Fruit fly (Drosophila melanogaster) whole organism, wandering third instar larva: ENCODE data around the gene CG13239.

Source experiments
- Abd-B ChIP-seq: fragments of >200 bp; optimal IDR thresholded peaks from 2 replicates; lab custom pipeline; 2017; ENCODE audit warnings: missing biosample characterization, missing genetic modification characterization
- CG32264 ChIP-seq: fragments of 200-800 bp; sonication (Bioruptor generic); optimal IDR thresholded peaks from 2 replicates; lab custom pipeline; 2016; ENCODE audit warnings: missing biosample characterization, missing genetic modification characterization
- Dfd ChIP-seq: fragments of >200 bp; optimal IDR thresholded peaks from 2 replicates; lab custom pipeline; 2017; ENCODE audit warnings: missing biosample characterization, missing genetic modification characterization
- Dif ChIP-seq: fragments of 200-275, 200-300 bp; sonication (Bioruptor generic); optimal IDR thresholded peaks from 2 replicates; lab custom pipeline; 2018; ENCODE audit warnings: missing biosample characterization, missing genetic modification characterization; ENCODE audit not compliant: partially characterized antibody
- GATAd ChIP-seq: sonication (Bioruptor generic); optimal IDR thresholded peaks from 2 replicates; lab custom pipeline; 2016; ENCODE audit warnings: missing biosample characterization, missing genetic modification characterization
- HLH106 ChIP-seq: fragments of 200-800 bp; optimal IDR thresholded peaks from 3 replicates; lab custom pipeline; 2019; ENCODE audit warnings: missing biosample characterization, mild to moderate bottlenecking, missing genetic modification characterization, moderate library complexity
- Hnf4 ChIP-seq: fragments of 200-800 bp; sonication (Bioruptor generic); optimal IDR thresholded peaks from 2 replicates; lab custom pipeline; 2016; ENCODE audit warnings: missing biosample characterization, mild to moderate bottlenecking, missing genetic modification characterization
- Jra ChIP-seq: sonication (Bioruptor generic); optimal IDR thresholded peaks from 2 replicates; lab custom pipeline; 2016; ENCODE audit warnings: missing biosample characterization, missing genetic modification characterization
- Mio ChIP-seq: sonication (Bioruptor generic); optimal IDR thresholded peaks from 2 replicates; lab custom pipeline; 2016; ENCODE audit warnings: missing biosample characterization, missing genetic modification characterization
- Myc ChIP-seq: fragments of >200 bp; optimal IDR thresholded peaks from 2 replicates; lab custom pipeline; 2017
- N ChIP-seq: fragments of >200 bp; optimal IDR thresholded peaks from 2 replicates; lab custom pipeline; 2018; ENCODE audit warnings: missing biosample characterization, missing external identifiers, missing genetic modification characterization
- OdsH ChIP-seq: fragments of 200-800 bp; sonication (Bioruptor generic); optimal IDR thresholded peaks from 2 replicates; lab custom pipeline; 2016; ENCODE audit warnings: missing biosample characterization, mild to moderate bottlenecking, missing genetic modification characterization
- Rel ChIP-seq, 2 experiments: fragments of 200-800 bp; sonication (Bioruptor generic) in 1 of 2; optimal IDR thresholded peaks; 2 replicates in 1 of 2; 3 replicates in 1 of 2; lab custom pipeline; 2016 to 2019; ENCODE audit warnings: mild to moderate bottlenecking in 2 of 2, missing biosample characterization in 2 of 2, missing genetic modification characterization in 2 of 2, moderate library complexity in 1 of 2
- Sp1 ChIP-seq: fragments of 200-800 bp; sonication (Bioruptor generic); optimal IDR thresholded peaks from 3 replicates; lab custom pipeline; 2019; ENCODE audit warnings: missing biosample characterization, mild to moderate bottlenecking, missing genetic modification characterization, moderate library complexity
- Vsx2 ChIP-seq: fragments of 200-300, 225-300 bp; sonication (Bioruptor generic); optimal IDR thresholded peaks from 2 replicates; lab custom pipeline; 2018; ENCODE audit warnings: missing biosample characterization, missing genetic modification characterization; ENCODE audit not compliant: partially characterized antibody
- br ChIP-seq: fragments of 200-800 bp; sonication (Bioruptor generic); optimal IDR thresholded peaks from 2 replicates; lab custom pipeline; 2016; ENCODE audit warnings: missing biosample characterization, missing genetic modification characterization
- brk ChIP-seq: fragments of 200-800 bp; sonication (Bioruptor generic); optimal IDR thresholded peaks from 2 replicates; lab custom pipeline; 2016; ENCODE audit warnings: missing biosample characterization, mild to moderate bottlenecking, missing genetic modification characterization
- dmrt93B ChIP-seq: fragments of 200-800 bp; sonication (Bioruptor generic); optimal IDR thresholded peaks from 2 replicates; lab custom pipeline; 2018; ENCODE audit warnings: missing biosample characterization, mild to moderate bottlenecking, missing genetic modification characterization
- dsf ChIP-seq: sonication (Bioruptor generic); optimal IDR thresholded peaks from 2 replicates; lab custom pipeline; 2016; ENCODE audit warnings: missing biosample characterization, missing genetic modification characterization, borderline replicate concordance
- foxo ChIP-seq, 2 experiments: fragments of 200-800 bp; sonication (Bioruptor generic); optimal IDR thresholded peaks; 2 replicates in 1 of 2; 3 replicates in 1 of 2; lab custom pipeline; 2016 to 2017; ENCODE audit warnings: missing biosample characterization in 2 of 2, missing genetic modification characterization in 2 of 2
- h ChIP-seq: fragments of 200-800 bp; sonication (Bioruptor generic); optimal IDR thresholded peaks from 3 replicates; lab custom pipeline; 2016; ENCODE audit warnings: missing biosample characterization, mild to moderate bottlenecking, missing genetic modification characterization
- jim ChIP-seq: fragments of 175-275, 200-325 bp; sonication (Bioruptor generic); optimal IDR thresholded peaks from 2 replicates; lab custom pipeline; 2016; ENCODE audit warnings: missing biosample characterization, mild to moderate bottlenecking, missing genetic modification characterization
- lola ChIP-seq: fragments of >200 bp; optimal IDR thresholded peaks from 2 replicates; lab custom pipeline; 2017; ENCODE audit warnings: missing biosample characterization, missing genetic modification characterization
- pan ChIP-seq: fragments of >200 bp; optimal IDR thresholded peaks from 2 replicates; lab custom pipeline; 2017
- psq ChIP-seq: fragments of 200-800 bp; sonication (Bioruptor generic); optimal IDR thresholded peaks from 3 replicates; lab custom pipeline; 2017; ENCODE audit warnings: missing biosample characterization, mild to moderate bottlenecking, missing genetic modification characterization, moderate library complexity
- rgr ChIP-seq: fragments of 200-800 bp; sonication (Bioruptor generic); optimal IDR thresholded peaks from 3 replicates; lab custom pipeline; 2016; ENCODE audit warnings: missing biosample characterization, mild to moderate bottlenecking, missing genetic modification characterization
- sage ChIP-seq: fragments of 200-800 bp; sonication (Bioruptor generic); optimal IDR thresholded peaks from 2 replicates; lab custom pipeline; 2016; ENCODE audit warnings: missing biosample characterization, mild to moderate bottlenecking, missing genetic modification characterization
- sv ChIP-seq: fragments of 200-800 bp; sonication (Bioruptor generic); optimal IDR thresholded peaks from 3 replicates; lab custom pipeline; 2016; ENCODE audit warnings: missing biosample characterization, missing genetic modification characterization
- usp ChIP-seq: fragments of >200 bp; optimal IDR thresholded peaks from 2 replicates; lab custom pipeline; 2017; ENCODE audit warnings: missing biosample characterization, missing genetic modification characterization

The CG13239 gene

DNA sequence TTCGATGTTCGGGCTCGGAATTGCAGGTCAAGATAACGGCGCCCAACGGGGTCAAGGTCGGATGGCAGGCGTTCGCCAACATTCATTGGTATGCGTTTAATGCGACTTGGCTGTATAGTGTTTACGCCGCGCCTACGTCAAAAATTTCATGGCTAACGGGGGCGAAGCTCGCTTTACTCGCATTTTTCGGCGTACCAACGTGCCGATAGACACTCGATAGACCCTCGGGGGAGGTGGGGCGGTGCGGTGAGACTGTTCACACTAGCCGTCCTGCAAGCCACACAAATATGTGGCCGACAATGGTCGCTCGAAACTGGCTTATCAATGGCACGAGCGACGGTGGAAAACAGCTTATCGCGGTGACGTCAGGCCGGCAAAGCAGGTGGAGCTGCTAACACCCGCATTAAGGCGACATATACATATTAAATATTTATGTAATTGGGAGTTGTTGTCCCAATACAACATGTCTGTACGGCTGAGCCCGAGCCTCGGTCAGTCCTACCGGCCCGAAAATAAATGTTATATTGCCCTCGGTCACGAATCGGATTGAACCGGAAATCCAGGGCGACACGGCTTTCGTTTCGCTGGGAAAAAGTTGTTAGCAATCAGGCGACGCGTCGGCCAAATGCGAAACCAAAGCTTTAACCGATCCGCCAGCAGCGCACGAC, 28.1 kb downstream of the CG13239 start:
- TF ChIP-seq h (GFP tag; lab: Kevin White, UChicago), result peak; percentile 16
- TF ChIP-seq Jra (GFP tag; lab: Kevin White, UChicago), result no peak

DNA sequence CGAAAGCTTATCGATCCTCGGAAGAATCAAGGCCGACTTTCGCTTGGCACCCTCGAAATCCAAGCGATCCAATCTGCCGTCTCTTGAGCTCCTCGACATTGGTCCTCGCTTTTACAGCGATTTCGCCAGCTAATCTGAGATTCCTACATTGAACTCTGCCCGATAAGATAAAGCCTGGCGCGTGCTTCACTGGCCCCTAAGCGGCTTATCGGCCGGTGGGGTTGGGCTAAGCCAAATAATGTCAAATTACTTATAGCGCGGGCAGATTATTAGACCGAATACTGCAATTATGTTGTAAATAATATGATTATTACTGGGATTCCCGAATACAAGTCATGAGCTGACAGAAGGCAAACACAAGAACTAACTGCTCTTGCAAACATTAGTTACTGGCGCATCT, 29.4 kb downstream of the CG13239 start:
- TF ChIP-seq foxo (GFP tag; optimal IDR thresholded peaks at IDR 0.05; lab: Kevin White, UChicago) (no peak), h (GFP tag; lab: Kevin White, UChicago) (peak; percentile 92), Rel (GFP tag; optimal IDR thresholded peaks at IDR 0.05; lab: Kevin White, UChicago) (no peak), Rel (tag; optimal IDR thresholded peaks at IDR 0.05; lab: Kevin White, UChicago) (peak; percentile 50)
- TF ChIP-seq, all 38 proteins: peak for 2

DNA sequence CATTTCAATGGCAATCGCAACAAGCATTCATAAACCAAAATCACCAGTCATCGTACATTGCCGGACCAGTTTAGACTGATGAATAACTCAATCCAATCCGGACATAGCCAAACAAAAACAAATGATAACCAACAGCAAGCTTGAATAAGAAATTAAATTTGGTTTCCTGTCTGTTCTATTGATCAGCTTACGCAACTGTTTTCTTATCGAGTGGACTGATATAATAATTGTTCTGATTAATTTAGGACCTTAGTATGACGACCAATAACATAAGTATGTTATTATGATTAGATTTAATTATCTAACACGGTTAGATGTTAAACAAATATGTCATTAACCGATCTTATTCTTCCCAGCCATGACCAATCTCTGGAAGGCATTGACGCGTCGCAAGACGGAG, 30.4 kb downstream of the CG13239 start:
- TF ChIP-seq pan (lab: Kevin White, UChicago) (no peak), dsf (no peak), OdsH (GFP tag; lab: Kevin White, UChicago) (no peak)

DNA sequence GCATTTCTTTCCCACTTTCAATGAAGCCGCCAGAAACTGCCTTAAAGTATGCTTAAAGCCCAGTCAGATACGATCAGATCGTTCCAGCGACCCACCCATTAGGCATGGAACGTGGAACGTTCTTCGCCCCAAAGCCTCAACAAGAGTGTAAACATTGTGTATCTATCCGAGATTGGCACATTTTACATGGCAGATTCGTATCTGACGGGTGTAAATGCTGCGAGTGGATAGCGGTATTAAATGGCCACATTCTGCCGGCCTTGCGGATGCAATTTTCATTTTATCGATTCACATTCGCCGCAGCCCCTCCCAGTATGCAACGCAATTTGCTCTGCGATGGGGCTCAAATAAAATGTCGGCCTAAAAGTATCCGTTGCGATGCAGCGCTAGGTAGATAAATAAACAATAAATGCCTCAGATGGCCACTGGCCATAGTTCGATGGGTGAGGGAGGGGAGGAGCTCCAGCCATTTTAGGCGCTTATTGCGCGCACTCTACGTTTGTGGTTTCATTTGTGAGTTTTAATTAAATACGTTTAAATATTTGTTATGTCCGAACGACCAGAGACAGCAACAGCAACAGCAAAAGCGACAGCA, 34.2 kb downstream of the CG13239 start:
- TF ChIP-seq Abd-B (peak; percentile 62), N (GFP tag; lab: Kevin White, UChicago) (peak; percentile 41), lola (GFP tag; lab: Kevin White, UChicago) (peak; percentile 21), Myc (lab: Kevin White, UChicago) (peak; percentile 81), jim (no peak)

DNA sequence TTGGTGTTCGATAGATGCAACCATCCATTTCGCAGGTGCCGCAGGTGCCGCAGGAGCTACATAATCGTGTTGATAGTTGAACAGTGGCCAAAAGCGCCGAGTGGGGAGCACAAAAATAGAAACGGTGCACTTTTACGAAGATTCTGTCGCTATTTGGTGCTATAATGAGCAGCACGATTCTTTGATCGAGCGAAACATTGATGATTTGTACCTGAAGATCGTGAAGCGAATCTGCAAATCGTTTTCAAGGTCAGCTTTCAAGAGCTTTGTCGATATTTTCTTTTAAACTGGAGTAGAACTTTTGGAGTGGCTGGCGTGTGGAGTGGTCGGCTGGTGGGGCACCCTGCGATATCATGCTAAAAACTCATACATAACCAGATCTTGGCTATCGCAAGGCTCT, 37.9 kb downstream of the CG13239 start, which contains the start of gene CG11131:
Gene CG11131 (plus strand): TSS at position 301 of the 400 bp plus-strand sequence.
- no peak for TF ChIP-seq Hnf4 (GFP tag; lab: Kevin White, UChicago)
- no peak for TF ChIP-seq sv (GFP tag; lab: Kevin White, UChicago)
- no peak for TF ChIP-seq dmrt93B (GFP tag; lab: Kevin White, UChicago)
- no peak for TF ChIP-seq Dif (GFP tag; lab: Kevin White, UChicago)
- no peak for TF ChIP-seq psq (GFP tag; lab: Kevin White, UChicago)
- no peak for TF ChIP-seq lola (GFP tag; lab: Kevin White, UChicago)
- TF ChIP-seq pan (lab: Kevin White, UChicago), result no peak
- no peak for TF ChIP-seq rgr (GFP tag; lab: Kevin White, UChicago)
- no peak for TF ChIP-seq Dfd (GFP tag; lab: Kevin White, UChicago)
- no peak for TF ChIP-seq sage (GFP tag; lab: Kevin White, UChicago)
- TF ChIP-seq GATAd (GFP tag; lab: Kevin White, UChicago), result no peak
- TF ChIP-seq CG32264, result no peak
- no peak for TF ChIP-seq Myc (lab: Kevin White, UChicago)

DNA sequence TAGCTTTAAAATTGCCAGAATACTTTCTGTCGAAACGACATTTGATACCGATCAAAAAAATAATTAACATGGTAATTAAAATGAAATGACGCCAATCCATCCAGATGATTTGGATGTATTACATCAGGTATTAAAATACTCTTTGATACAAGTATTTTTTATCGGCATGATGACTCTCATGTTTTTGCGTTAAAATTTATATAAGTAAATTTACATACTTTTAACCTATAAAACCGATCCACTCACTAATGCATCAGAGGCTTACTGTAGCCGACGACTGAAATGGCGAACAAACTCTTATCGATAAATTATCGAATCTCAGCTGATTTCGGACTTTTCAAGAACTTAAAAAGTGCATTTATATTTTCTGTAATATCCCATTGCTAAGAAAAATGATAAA, 41.0 kb downstream of the CG13239 start, which contains the start of gene BoYb:
Gene BoYb (plus strand): TSS at position 301 of the 400 bp plus-strand sequence.
- TF ChIP-seq jim, result no peak
- TF ChIP-seq Hnf4 (GFP tag; lab: Kevin White, UChicago), result no peak
- TF ChIP-seq Vsx2 (GFP tag; lab: Kevin White, UChicago), result no peak
- no peak for TF ChIP-seq Dif (GFP tag; lab: Kevin White, UChicago)
- TF ChIP-seq rgr (GFP tag; lab: Kevin White, UChicago), result no peak
- no peak for TF ChIP-seq usp (GFP tag; lab: Kevin White, UChicago)
- TF ChIP-seq pan (lab: Kevin White, UChicago), result no peak

DNA sequence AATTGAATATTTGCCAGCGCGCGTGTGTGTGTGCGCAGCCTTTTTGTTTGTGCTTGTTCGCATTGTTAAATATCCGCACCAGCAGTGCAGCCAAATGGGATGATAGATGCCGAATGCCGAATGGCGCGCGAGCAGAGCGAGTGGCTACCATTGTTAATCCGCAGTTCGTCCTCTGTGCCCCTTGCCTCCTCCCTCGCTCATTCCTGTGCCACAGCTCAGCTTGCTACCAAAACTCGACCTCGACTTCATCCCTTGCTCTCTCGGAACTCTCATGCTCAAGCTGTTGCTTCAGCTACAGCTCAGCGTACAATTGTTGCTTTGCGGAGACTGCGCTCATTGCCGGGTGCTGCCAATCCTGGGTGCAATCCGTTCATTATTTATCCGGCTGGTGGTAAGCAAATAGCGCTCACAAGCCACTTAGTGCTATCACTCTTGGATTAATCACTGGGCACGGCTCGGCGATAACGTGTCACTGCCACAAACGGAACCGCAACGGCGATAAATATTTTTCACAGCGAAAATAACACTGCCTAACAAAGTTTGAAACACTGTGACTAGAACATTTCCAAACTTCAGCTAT, 48.8 kb downstream of the CG13239 start:
- TF ChIP-seq pan (lab: Kevin White, UChicago) (no peak), sv (GFP tag; lab: Kevin White, UChicago) (no peak), N (GFP tag; lab: Kevin White, UChicago) (no peak), Dfd (GFP tag; lab: Kevin White, UChicago) (no peak), sage (GFP tag; lab: Kevin White, UChicago) (no peak), Dif (GFP tag; lab: Kevin White, UChicago) (no peak), Mio (GFP tag; lab: Kevin White, UChicago) (no peak), jim (no peak), CG32264 (no peak), HLH106 (tag; lab: Kevin White, UChicago) (no peak), Sp1 (GFP tag; lab: Kevin White, UChicago) (no peak), h (GFP tag; lab: Kevin White, UChicago) (no peak), Abd-B (no peak), psq (GFP tag; lab: Kevin White, UChicago) (no peak), dmrt93B (GFP tag; lab: Kevin White, UChicago) (no peak), Jra (GFP tag; lab: Kevin White, UChicago) (no peak), brk (GFP tag; lab: Kevin White, UChicago) (no peak), OdsH (GFP tag; lab: Kevin White, UChicago) (no peak), br (GFP tag; lab: Kevin White, UChicago) (no peak)
